Fruit fly (Drosophila melanogaster): Measurements from ENCODE around the gene eIF4H1.

dm6 chrX:16456582-16456981, 8.1 kb downstream of the eIF4H1 start:
- TF ChIP-seq Hr96 (GFP tag; optimal IDR thresholded peaks at IDR 0.05) (no peak), cic (GFP tag; optimal IDR thresholded peaks at IDR 0.05) (no peak), CG12768 (GFP tag; optimal IDR thresholded peaks at IDR 0.05) (no peak), CG33017 (tag; optimal IDR thresholded peaks at IDR 0.05) (no peak), Mnt (GFP tag; optimal IDR thresholded peaks at IDR 0.05) (no peak), toe (GFP tag; optimal IDR thresholded peaks at IDR 0.05) (no peak), bab1 (GFP tag; optimal IDR thresholded peaks at IDR 0.05) (no peak)

Data from whole organism, adult.